Worm (Caenorhabditis elegans) whole organism, L4 larva: Measurements from ENCODE around the gene srx-50.

Source experiments
- ama-1 ChIP-seq: fragments of 150-350 bp; optimal IDR thresholded peaks from 2 replicates; lab custom pipeline; 2014; ENCODE audit warnings: inconsistent platforms, mixed read lengths
- dmd-8 ChIP-seq: fragments of 200-800 bp; sonication (Bioruptor generic); IDR thresholded peaks from 2 replicates; pipeline ENCODE4 v1.3.6; 2022; ENCODE audit warnings: missing genetic modification characterization, missing compliant biosample characterization
- egl-27 ChIP-seq: sonication (generic microtip); optimal IDR thresholded peaks from 3 replicates; lab custom pipeline; 2017; ENCODE audit warnings: missing biosample characterization, missing genetic modification reagents, missing genetic modification characterization
- jun-1 ChIP-seq: fragments of 150-350 bp; optimal IDR thresholded peaks from 2 replicates; lab custom pipeline; 2014; ENCODE audit warnings: missing biosample characterization, missing genetic modification reagents, missing genetic modification characterization
- nhr-111 ChIP-seq: fragments of 200-800 bp; sonication (Bioruptor generic); optimal IDR thresholded peaks from 2 replicates; lab custom pipeline; 2018; ENCODE audit warnings: mild to moderate bottlenecking, missing genetic modification characterization, missing compliant biosample characterization
- nhr-76 ChIP-seq: fragments of 150-350 bp; optimal IDR thresholded peaks from 2 replicates; lab custom pipeline; 2014; ENCODE audit warnings: missing biosample characterization, missing genetic modification characterization

DNA sequence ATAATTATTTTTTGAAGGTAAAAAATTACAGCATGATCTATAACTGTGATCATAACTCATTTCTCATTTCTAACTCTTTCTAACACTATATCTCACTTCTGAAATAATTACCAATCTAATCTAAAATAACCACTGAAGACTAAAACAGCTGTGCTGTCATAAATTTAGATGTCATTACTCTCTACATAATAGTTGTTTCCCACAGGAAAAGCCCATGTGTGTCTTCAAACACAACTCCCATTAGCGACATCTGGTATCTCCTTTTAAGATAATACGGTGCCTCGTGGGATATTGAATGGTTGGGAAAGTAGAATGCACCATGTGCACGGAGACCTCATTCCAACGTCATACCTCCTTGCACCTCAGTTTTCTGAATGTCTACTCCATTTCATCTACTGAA, 7.2 kb downstream of the srx-50 start, which contains the start of gene Y43B11AL.1:
- TF ChIP-seq ama-1 (lab: Kevin White, UChicago): no peak
- TF ChIP-seq dmd-8: no peak
- TF ChIP-seq egl-27: no peak
- no peak for TF ChIP-seq nhr-76 (tag; lab: Kevin White, UChicago)
- TF ChIP-seq jun-1: no peak
- no peak for TF ChIP-seq nhr-111 (GFP tag; lab: Kevin White, UChicago)
